Worm (Caenorhabditis elegans): Measurements from ENCODE around the gene mkk-4.

DNA sequence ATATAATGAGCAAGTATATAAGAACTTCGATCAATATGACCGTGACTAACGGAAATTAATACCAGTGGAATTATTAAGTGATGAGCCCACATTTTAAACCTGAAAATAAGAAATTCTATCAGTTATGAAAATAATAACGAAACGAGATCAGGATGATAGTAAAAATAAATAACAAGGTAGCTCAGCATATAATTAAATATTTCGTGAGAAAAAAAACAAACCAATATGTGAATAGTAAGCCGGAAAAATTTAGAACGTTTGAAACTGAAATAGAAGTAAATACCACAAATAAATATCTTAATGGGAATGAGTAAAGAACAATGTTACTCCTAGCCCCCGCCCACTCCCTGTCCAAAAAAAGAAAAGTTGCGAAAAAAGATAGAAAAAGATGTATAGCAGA, 19.0 kb upstream of the mkk-4 start, which contains the start of gene F19C6.3:
- no peak for TF ChIP-seq lin-11 (tag; optimal IDR thresholded peaks at IDR 0.05)
- TF ChIP-seq ztf-11 (tag; optimal IDR thresholded peaks at IDR 0.05): no peak
- no peak for TF ChIP-seq blmp-1 (tag; optimal IDR thresholded peaks at IDR 0.05; ENCODE audit: insufficient read depth)
- TF ChIP-seq egl-27 (tag; optimal IDR thresholded peaks at IDR 0.05): no peak
- no peak for TF ChIP-seq dmd-4 (tag; optimal IDR thresholded peaks at IDR 0.05)
- TF ChIP-seq unc-62 (GFP tag; optimal IDR thresholded peaks at IDR 0.05): no peak
- no peak for TF ChIP-seq nhr-25 (tag; optimal IDR thresholded peaks at IDR 0.05)
- no peak for TF ChIP-seq lin-39 (tag; optimal IDR thresholded peaks at IDR 0.05)
- TF ChIP-seq nhr-21 (tag; optimal IDR thresholded peaks at IDR 0.05): no peak
- no peak for TF ChIP-seq nhr-11 (tag; optimal IDR thresholded peaks at IDR 0.05)
- TF ChIP-seq nhr-6 (tag; optimal IDR thresholded peaks at IDR 0.05): no peak
